Fruit fly (Drosophila melanogaster) whole organism, pupa: ENCODE measurements around the gene Ude.

Experiments
- CG12605 ChIP-seq: fragments of 200-800 bp; sonication (Bioruptor generic); IDR thresholded peaks from 2 replicates; pipeline ENCODE4 v1.3.6; 2022; ENCODE audit warnings: missing biosample characterization, missing genetic modification characterization
- CG13204 ChIP-seq: fragments of 200-800 bp; sonication (Bioruptor generic); optimal IDR thresholded peaks from 2 replicates; lab custom pipeline; 2018; ENCODE audit warnings: missing biosample characterization, mild to moderate bottlenecking, missing genetic modification characterization, moderate library complexity
- CG15710 ChIP-seq: fragments of 200-800 bp; sonication (Bioruptor generic); optimal IDR thresholded peaks from 2 replicates; lab custom pipeline; 2018; ENCODE audit warnings: missing biosample characterization, mild to moderate bottlenecking, missing genetic modification characterization, moderate library complexity
- CG17806 ChIP-seq: fragments of 200-800 bp; sonication (Bioruptor generic); optimal IDR thresholded peaks from 2 replicates; lab custom pipeline; 2018; ENCODE audit warnings: missing biosample characterization, mild to moderate bottlenecking, missing genetic modification characterization, moderate library complexity
- CG32121 ChIP-seq: fragments of 200-800 bp; sonication (Bioruptor generic); IDR thresholded peaks from 2 replicates; pipeline ENCODE4 v1.3.6; 2022; ENCODE audit warnings: missing biosample characterization, missing genetic modification characterization
- D1 ChIP-seq: fragments of 200-800 bp; sonication (Bioruptor generic); optimal IDR thresholded peaks from 2 replicates; lab custom pipeline; 2018; ENCODE audit warnings: missing biosample characterization, mild to moderate bottlenecking, missing genetic modification characterization, moderate library complexity
- EcR ChIP-seq: fragments of 200-800 bp; sonication (Bioruptor generic); optimal IDR thresholded peaks from 3 replicates; lab custom pipeline; 2019; ENCODE audit warnings: missing biosample characterization, missing genetic modification characterization, mild to moderate bottlenecking, moderate library complexity, missing genetic modification reagents
- Pif1A ChIP-seq: fragments of 200-800 bp; sonication (Bioruptor generic); optimal IDR thresholded peaks from 3 replicates; lab custom pipeline; 2016; ENCODE audit warnings: missing biosample characterization, missing genetic modification characterization
- gl ChIP-seq: fragments of 200-800 bp; sonication (Bioruptor generic); optimal IDR thresholded peaks from 2 replicates; lab custom pipeline; 2018; ENCODE audit warnings: missing biosample characterization, mild to moderate bottlenecking, missing genetic modification characterization
- rn ChIP-seq: fragments of 200-800 bp; sonication (Bioruptor generic); IDR thresholded peaks from 2 replicates; pipeline ENCODE4 v1.3.6; 2022; ENCODE audit warnings: missing biosample characterization, missing genetic modification characterization

- no peak for TF ChIP-seq CG15710 (tag; lab: Kevin White, UChicago)
- TF ChIP-seq rn (GFP tag; lab: Robert Waterston, UW), result no peak
- TF ChIP-seq Pif1A (GFP tag; lab: Kevin White, UChicago), result no peak
- no peak for TF ChIP-seq CG17806 (tag; lab: Kevin White, UChicago)
- no peak for TF ChIP-seq EcR (GFP tag; lab: Kevin White, UChicago)
- TF ChIP-seq CG12605 (GFP tag; lab: Robert Waterston, UW), result no peak
- TF ChIP-seq CG32121, result no peak
- TF ChIP-seq gl (tag; lab: Kevin White, UChicago), result no peak
- no peak for TF ChIP-seq D1 (tag; lab: Kevin White, UChicago)
- TF ChIP-seq CG13204 (GFP tag; lab: Kevin White, UChicago), result no peak
Measured at dm6 chr3R:24807321-24807720, 7.9 kb upstream of the Ude start, which contains the start of gene CG6980.
